Fruit fly (Drosophila melanogaster) whole organism, prepupa: Measurements from ENCODE around the gene CG43179.

Source experiments
- CG10631 ChIP-seq: fragments of 200-800 bp; sonication (Bioruptor generic); optimal IDR thresholded peaks from 2 replicates; lab custom pipeline; 2016; ENCODE audit warnings: missing biosample characterization, missing genetic modification characterization
- CG10669 ChIP-seq: fragments of 200-800 bp; sonication (Bioruptor generic); optimal IDR thresholded peaks from 3 replicates; lab custom pipeline; 2018; ENCODE audit warnings: missing biosample characterization, mild to moderate bottlenecking, missing genetic modification characterization, moderate library complexity
- CG11294 ChIP-seq: fragments of 200-800 bp; sonication (Bioruptor generic); IDR thresholded peaks from 2 replicates; pipeline ENCODE4 v1.3.6; 2022; ENCODE audit warnings: missing biosample characterization, missing genetic modification characterization
- CG11762 ChIP-seq: fragments of 200-800 bp; sonication (Bioruptor generic); optimal IDR thresholded peaks from 3 replicates; lab custom pipeline; 2016; ENCODE audit warnings: missing biosample characterization, missing genetic modification characterization; ENCODE audit not compliant: insufficient read depth
- CG15336 ChIP-seq: fragments of 200-800 bp; sonication (Bioruptor generic); IDR thresholded peaks from 2 replicates; pipeline ENCODE4 v1.3.6; 2022; ENCODE audit warnings: missing biosample characterization, missing genetic modification characterization
- CG1621 ChIP-seq: fragments of 200-800 bp; sonication (Bioruptor generic); optimal IDR thresholded peaks from 3 replicates; lab custom pipeline; 2018; ENCODE audit warnings: missing biosample characterization, mild to moderate bottlenecking, missing genetic modification characterization
- CG16779 ChIP-seq: fragments of 200-800 bp; sonication (Bioruptor generic); optimal IDR thresholded peaks from 3 replicates; lab custom pipeline; 2017; ENCODE audit warnings: missing biosample characterization, mild to moderate bottlenecking, missing genetic modification characterization
- CG3032 ChIP-seq: fragments of 200-800 bp; optimal IDR thresholded peaks from 2 replicates; lab custom pipeline; 2019; ENCODE audit warnings: missing biosample characterization, mild to moderate bottlenecking, missing genetic modification characterization, moderate library complexity
- CG31627 ChIP-seq: fragments of 200-800 bp; sonication (Bioruptor generic); optimal IDR thresholded peaks from 3 replicates; lab custom pipeline; 2016; ENCODE audit warnings: missing biosample characterization, missing genetic modification characterization
- CG32006 ChIP-seq: fragments of 200-800 bp; sonication (Bioruptor generic); optimal IDR thresholded peaks from 3 replicates; lab custom pipeline; 2017; ENCODE audit warnings: missing biosample characterization, mild to moderate bottlenecking, missing genetic modification characterization
- CG34406 ChIP-seq: fragments of 200-800 bp; sonication (Bioruptor generic); optimal IDR thresholded peaks from 3 replicates; lab custom pipeline; 2016; ENCODE audit warnings: missing biosample characterization, missing genetic modification characterization
- CG3919 ChIP-seq: fragments of 200-800 bp; sonication (Bioruptor generic); optimal IDR thresholded peaks from 3 replicates; lab custom pipeline; 2016; ENCODE audit warnings: missing biosample characterization, missing genetic modification characterization
- CG6163 ChIP-seq: fragments of 200-800 bp; sonication (Bioruptor generic); IDR thresholded peaks from 3 replicates; pipeline ENCODE4 v1.3.6; 2022; ENCODE audit warnings: missing biosample characterization, missing genetic modification characterization
- CG6276 ChIP-seq: fragments of 200-800 bp; sonication (Bioruptor generic); optimal IDR thresholded peaks from 2 replicates; lab custom pipeline; 2017; ENCODE audit warnings: missing biosample characterization, mild to moderate bottlenecking, missing genetic modification characterization
- CG6792 ChIP-seq: fragments of 200-800 bp; sonication (Bioruptor generic); optimal IDR thresholded peaks from 3 replicates; lab custom pipeline; 2016; ENCODE audit warnings: missing biosample characterization, missing genetic modification characterization
- CG6808 ChIP-seq: fragments of 200-800 bp; sonication (Bioruptor generic); optimal IDR thresholded peaks from 3 replicates; lab custom pipeline; 2017; ENCODE audit warnings: missing biosample characterization, missing genetic modification characterization, mild to moderate bottlenecking, moderate library complexity, missing genetic modification reagents
- CG6854 ChIP-seq: fragments of 200-800 bp; sonication (Bioruptor generic); optimal IDR thresholded peaks from 2 replicates; lab custom pipeline; 2017; ENCODE audit warnings: missing biosample characterization, mild to moderate bottlenecking, missing genetic modification characterization
- CG7368 ChIP-seq: fragments of 200-800 bp; sonication (Bioruptor generic); optimal IDR thresholded peaks from 3 replicates; lab custom pipeline; 2016; ENCODE audit warnings: missing biosample characterization, missing genetic modification characterization
- CG8119 ChIP-seq: fragments of 200-800 bp; sonication (Bioruptor generic); IDR thresholded peaks from 3 replicates; pipeline ENCODE4 v1.3.6; 2022; ENCODE audit warnings: missing biosample characterization, missing genetic modification characterization
- CG8319 ChIP-seq: fragments of 200-800 bp; sonication (Bioruptor generic); optimal IDR thresholded peaks from 3 replicates; lab custom pipeline; 2016; ENCODE audit warnings: missing biosample characterization, missing genetic modification characterization
- CG8632 ChIP-seq: fragments of 200-800 bp; sonication (Bioruptor generic); optimal IDR thresholded peaks from 3 replicates; lab custom pipeline; 2016; ENCODE audit warnings: missing biosample characterization, missing genetic modification characterization
- CG9139 ChIP-seq: fragments of 200-800 bp; sonication (Bioruptor generic); optimal IDR thresholded peaks from 3 replicates; lab custom pipeline; 2017; ENCODE audit warnings: missing biosample characterization, mild to moderate bottlenecking, missing genetic modification characterization
- Eip78C ChIP-seq: fragments of 200-800 bp; sonication (Bioruptor generic); peaks from one replicate; lab custom pipeline; 2016; ENCODE audit warnings: missing biosample characterization, missing genetic modification characterization
- Eip93F ChIP-seq: fragments of 200-800 bp; sonication (Bioruptor generic); optimal IDR thresholded peaks from 2 replicates; lab custom pipeline; 2016; ENCODE audit warnings: missing biosample characterization, mild to moderate bottlenecking, missing genetic modification characterization
- Ets21C ChIP-seq: fragments of 200-800 bp; sonication (Bioruptor generic); optimal IDR thresholded peaks from 3 replicates; lab custom pipeline; 2016; ENCODE audit warnings: missing biosample characterization, missing genetic modification characterization
- Ets96B ChIP-seq: fragments of 200-800 bp; optimal IDR thresholded peaks from 2 replicates; lab custom pipeline; 2019; ENCODE audit warnings: missing biosample characterization, mild to moderate bottlenecking, missing genetic modification characterization, moderate library complexity
- Gug ChIP-seq: fragments of 200-800 bp; sonication (Bioruptor generic); IDR thresholded peaks from 2 replicates; pipeline ENCODE4 v1.3.6; 2022; ENCODE audit warnings: missing biosample characterization, missing genetic modification characterization
- Hr38 ChIP-seq: sonication (Bioruptor generic); optimal IDR thresholded peaks from 2 replicates; lab custom pipeline; 2016; ENCODE audit warnings: missing biosample characterization, missing genetic modification characterization
- Hr4 ChIP-seq: fragments of 200-800 bp; sonication (Bioruptor generic); optimal IDR thresholded peaks from 3 replicates; lab custom pipeline; 2016; ENCODE audit warnings: missing biosample characterization, missing genetic modification characterization
- Lpt ChIP-seq: fragments of 200-800 bp; sonication (Bioruptor generic); optimal IDR thresholded peaks from 3 replicates; lab custom pipeline; 2016; ENCODE audit warnings: missing biosample characterization, missing genetic modification characterization
- Met ChIP-seq: fragments of 200-800 bp; sonication (Bioruptor generic); optimal IDR thresholded peaks from 3 replicates; lab custom pipeline; 2016; ENCODE audit warnings: missing biosample characterization, missing genetic modification characterization
- OdsH ChIP-seq: fragments of 200-800 bp; sonication (Bioruptor generic); optimal IDR thresholded peaks from 3 replicates; lab custom pipeline; 2016; ENCODE audit warnings: missing biosample characterization, missing genetic modification characterization
- Smox ChIP-seq: fragments of 200-800 bp; sonication (Bioruptor generic); optimal IDR thresholded peaks from 3 replicates; lab custom pipeline; 2016; ENCODE audit warnings: missing biosample characterization, missing genetic modification characterization
- Sox15 ChIP-seq: fragments of 200-800 bp; sonication (Bioruptor generic); optimal IDR thresholded peaks from 3 replicates; lab custom pipeline; 2016; ENCODE audit warnings: missing biosample characterization, missing genetic modification characterization
- achi ChIP-seq: fragments of 200-800 bp; sonication (Bioruptor generic); optimal IDR thresholded peaks from 3 replicates; lab custom pipeline; 2016; ENCODE audit warnings: missing biosample characterization, missing genetic modification characterization
- acj6 ChIP-seq: fragments of 200-800 bp; sonication (Bioruptor generic); optimal IDR thresholded peaks from 3 replicates; lab custom pipeline; 2016; ENCODE audit warnings: missing biosample characterization, missing genetic modification characterization
- cyc ChIP-seq: fragments of 200-800 bp; sonication (Bioruptor generic); optimal IDR thresholded peaks from 3 replicates; lab custom pipeline; 2016; ENCODE audit warnings: missing biosample characterization, missing genetic modification characterization
- dac ChIP-seq: fragments of 200-800 bp; sonication (Bioruptor generic); optimal IDR thresholded peaks from 2 replicates; lab custom pipeline; 2017; ENCODE audit warnings: missing biosample characterization, mild to moderate bottlenecking, missing genetic modification characterization
- dsx ChIP-seq: fragments of 200-800 bp; optimal IDR thresholded peaks from 3 replicates; lab custom pipeline; 2019; ENCODE audit warnings: missing biosample characterization, mild to moderate bottlenecking, missing genetic modification characterization, moderate library complexity; ENCODE audit not compliant: poor library complexity, severe bottlenecking
- eg ChIP-seq: fragments of 200-800 bp; sonication (Bioruptor generic); IDR thresholded peaks from 3 replicates; pipeline ENCODE4 v1.3.6; 2022; ENCODE audit warnings: missing biosample characterization, missing genetic modification characterization
- esn ChIP-seq: fragments of 200-800 bp; sonication (Bioruptor generic); optimal IDR thresholded peaks from 2 replicates; lab custom pipeline; 2016; ENCODE audit warnings: missing biosample characterization, mild to moderate bottlenecking, missing genetic modification characterization, moderate library complexity
- fd59A ChIP-seq: fragments of 200-800 bp; sonication (Bioruptor generic); optimal IDR thresholded peaks from 2 replicates; lab custom pipeline; 2017; ENCODE audit warnings: missing biosample characterization, mild to moderate bottlenecking, missing genetic modification characterization, missing genetic modification reagents
- fd85E ChIP-seq: fragments of 200-800 bp; sonication (Bioruptor generic); optimal IDR thresholded peaks from 3 replicates; lab custom pipeline; 2016; ENCODE audit warnings: missing biosample characterization, missing genetic modification characterization
- fkh ChIP-seq: fragments of 200-800 bp; sonication (Bioruptor generic); optimal IDR thresholded peaks from 3 replicates; lab custom pipeline; 2017; ENCODE audit warnings: missing biosample characterization, mild to moderate bottlenecking, missing genetic modification characterization, moderate library complexity
- lz ChIP-seq: fragments of 200-800 bp; sonication (Bioruptor generic); optimal IDR thresholded peaks from 3 replicates; lab custom pipeline; 2016; ENCODE audit warnings: missing biosample characterization, missing genetic modification characterization
- net ChIP-seq: fragments of 200-800 bp; sonication (Bioruptor generic); optimal IDR thresholded peaks from 3 replicates; lab custom pipeline; 2016; ENCODE audit warnings: missing biosample characterization, missing genetic modification characterization
- pdm3 ChIP-seq: fragments of 200-800 bp; sonication (Bioruptor generic); optimal IDR thresholded peaks from 3 replicates; lab custom pipeline; 2016; ENCODE audit warnings: missing biosample characterization, missing genetic modification characterization
- salr ChIP-seq, 2 experiments: fragments of 200-800 bp; sonication (Bioruptor generic); optimal IDR thresholded peaks; 3 replicates each; lab custom pipeline; 2016 to 2018; ENCODE audit warnings: missing biosample characterization in 2 of 2, missing genetic modification characterization in 2 of 2, mild to moderate bottlenecking in 1 of 2
- spab ChIP-seq: fragments of 200-800 bp; sonication (Bioruptor generic); optimal IDR thresholded peaks from 2 replicates; lab custom pipeline; 2017; ENCODE audit warnings: missing biosample characterization, mild to moderate bottlenecking, missing genetic modification characterization, missing genetic modification reagents
- ss ChIP-seq, 2 experiments: fragments of 200-800 bp; sonication (Bioruptor generic); optimal IDR thresholded peaks; 2 replicates in 1 of 2; 3 replicates in 1 of 2; lab custom pipeline; 2017 to 2018; ENCODE audit warnings: mild to moderate bottlenecking in 2 of 2, missing biosample characterization in 2 of 2, missing genetic modification characterization in 2 of 2, moderate library complexity in 1 of 2
- svp ChIP-seq: fragments of 200-800 bp; sonication (Bioruptor generic); peaks from one replicate; lab custom pipeline; 2016; ENCODE audit warnings: missing biosample characterization, missing genetic modification characterization
- topi ChIP-seq: fragments of 200-800 bp; sonication (Bioruptor generic); optimal IDR thresholded peaks from 3 replicates; lab custom pipeline; 2016; ENCODE audit warnings: missing biosample characterization, missing genetic modification characterization
- vri ChIP-seq: fragments of 200-800 bp; sonication (Bioruptor generic); optimal IDR thresholded peaks from 3 replicates; lab custom pipeline; 2016; ENCODE audit warnings: missing biosample characterization, mild to moderate bottlenecking, missing genetic modification characterization

Gene CG43179

dm6 chr3R:14280324-14280723, 24.4 kb downstream of the CG43179 start:
- TF ChIP-seq CG11762 (GFP tag; lab: Kevin White, UChicago) (peak; percentile 22), Eip78C (GFP tag; lab: Kevin White, UChicago) (peak; percentile 84), Sox15 (GFP tag; lab: Kevin White, UChicago) (no peak), lz (GFP tag; lab: Kevin White, UChicago) (no peak), CG34406 (GFP tag; lab: Kevin White, UChicago) (peak; percentile 25), ss (GFP tag; optimal IDR thresholded peaks at IDR 0.05; lab: Kevin White, UChicago) (no peak), eg (peak; percentile 66; the same call in 2 of the 3 replicates), Ets96B (peak; percentile 8), Lpt (GFP tag; lab: Kevin White, UChicago) (peak; percentile 62), Hr4 (GFP tag; lab: Kevin White, UChicago) (peak; percentile 81), CG32006 (peak; percentile 92), fd59A (no peak), spab (GFP tag; lab: Kevin White, UChicago) (no peak), salr (GFP tag; optimal IDR thresholded peaks at IDR 0.05; lab: Kevin White, UChicago) (peak in 1 of 2 experiments; percentile 74), fd85E (no peak), Gug (GFP tag; lab: Robert Waterston, UW) (no peak), CG8119 (GFP tag; lab: Robert Waterston, UW) (peak; percentile 80), dsx (no peak), CG1621 (tag; lab: Kevin White, UChicago) (no peak), CG6792 (no peak), CG10669 (GFP tag; lab: Kevin White, UChicago) (no peak), CG3032 (peak; percentile 20), CG3919 (GFP tag; lab: Kevin White, UChicago) (peak; percentile 49), CG11294 (GFP tag; lab: Robert Waterston, UW) (no peak), CG6163 (no peak), vri (no peak), dac (peak; percentile 77), CG31627 (GFP tag; lab: Kevin White, UChicago) (peak; percentile 15), pdm3 (GFP tag; lab: Kevin White, UChicago) (peak; percentile 52), Ets21C (GFP tag; lab: Kevin White, UChicago) (no peak), CG16779 (tag; lab: Kevin White, UChicago) (peak; percentile 23), fkh (GFP tag; lab: Kevin White, UChicago) (no peak), Hr38 (GFP tag; lab: Kevin White, UChicago) (no peak), svp (GFP tag; lab: Kevin White, UChicago) (peak; percentile 70), CG7368 (GFP tag; lab: Kevin White, UChicago) (no peak), OdsH (GFP tag; lab: Kevin White, UChicago) (peak; percentile 71), CG6854 (GFP tag; lab: Kevin White, UChicago) (no peak), CG8319 (GFP tag; lab: Kevin White, UChicago) (no peak), achi (GFP tag; lab: Kevin White, UChicago) (peak; percentile 54), CG6808 (GFP tag; lab: Kevin White, UChicago) (no peak), Smox (GFP tag; lab: Kevin White, UChicago) (peak; percentile 8), CG8632 (GFP tag; lab: Kevin White, UChicago) (no peak), Met (peak; percentile 9), CG6276 (GFP tag; lab: Kevin White, UChicago) (peak; percentile 85), Eip93F (GFP tag; lab: Kevin White, UChicago) (no peak), CG9139 (GFP tag; lab: Kevin White, UChicago) (no peak), CG10631 (GFP tag; lab: Kevin White, UChicago) (peak; percentile 53), esn (GFP tag; lab: Kevin White, UChicago) (peak; percentile 30), topi (GFP tag; lab: Kevin White, UChicago) (peak; percentile 15), acj6 (GFP tag; lab: Kevin White, UChicago) (peak; percentile 63), net (GFP tag; lab: Kevin White, UChicago) (peak; percentile 27), CG15336 (GFP tag; lab: Robert Waterston, UW) (peak; percentile 64; the same call in 1 of the 2 replicates), cyc (no peak)
